Fruit fly (Drosophila melanogaster) whole organism, embryonic: ENCODE results near the gene sesB.

Experiments used
- ATbp ChIP-seq: fragments of 200-800 bp; sonication (Bioruptor generic); optimal IDR thresholded peaks from 2 replicates; lab custom pipeline; 2017; ENCODE audit warnings: missing biosample characterization, mild to moderate bottlenecking, missing genetic modification characterization, missing genetic modification reagents
- BtbVII ChIP-seq: fragments of 200-800 bp; sonication (Bioruptor generic); optimal IDR thresholded peaks from 3 replicates; lab custom pipeline; 2017; ENCODE audit warnings: missing biosample characterization, mild to moderate bottlenecking, missing genetic modification characterization
- CG11560 ChIP-seq: fragments of 200-800 bp; sonication (Bioruptor generic); IDR thresholded peaks from 3 replicates; pipeline ENCODE4 v1.3.6; 2022; ENCODE audit warnings: missing biosample characterization, missing genetic modification characterization
- CG11695 ChIP-seq: fragments of 200-800 bp; sonication (Bioruptor generic); IDR thresholded peaks from 3 replicates; pipeline ENCODE4 v1.3.6; 2022; ENCODE audit warnings: missing biosample characterization, missing genetic modification characterization
- CG12219 ChIP-seq: fragments of 200-800 bp; sonication (Bioruptor generic); optimal IDR thresholded peaks from 3 replicates; lab custom pipeline; 2018; ENCODE audit warnings: missing biosample characterization, mild to moderate bottlenecking, missing genetic modification characterization
- CG12391 ChIP-seq: fragments of 200-800 bp; sonication (Bioruptor generic); optimal IDR thresholded peaks from 3 replicates; lab custom pipeline; 2018; ENCODE audit warnings: missing biosample characterization, mild to moderate bottlenecking, missing genetic modification characterization, moderate library complexity
- CG13894 ChIP-seq: fragments of 200-800 bp; sonication (Bioruptor generic); optimal IDR thresholded peaks from 3 replicates; lab custom pipeline; 2018; ENCODE audit warnings: missing biosample characterization, mild to moderate bottlenecking, missing genetic modification characterization, moderate library complexity
- CG1647 ChIP-seq: fragments of 200-800 bp; sonication (Bioruptor generic); optimal IDR thresholded peaks from 3 replicates; lab custom pipeline; 2016; ENCODE audit warnings: missing biosample characterization, missing genetic modification characterization
- CG16863 ChIP-seq: fragments of 200-800 bp; sonication (Bioruptor generic); optimal IDR thresholded peaks from 3 replicates; lab custom pipeline; 2016; ENCODE audit warnings: missing biosample characterization, missing genetic modification characterization
- CG17385 ChIP-seq: fragments of 200-800 bp; sonication (Bioruptor generic); optimal IDR thresholded peaks from 3 replicates; lab custom pipeline; 2018; ENCODE audit warnings: missing biosample characterization, mild to moderate bottlenecking, missing genetic modification characterization
- CG1792 ChIP-seq: fragments of 200-800 bp; sonication (Bioruptor generic); optimal IDR thresholded peaks from 2 replicates; lab custom pipeline; 2016; ENCODE audit warnings: missing biosample characterization, missing genetic modification characterization
- CG31224 ChIP-seq: fragments of 200-800 bp; sonication (Bioruptor generic); IDR thresholded peaks from 2 replicates; pipeline ENCODE4 v1.3.6; 2022; ENCODE audit warnings: missing biosample characterization, missing genetic modification characterization
- CG32532 ChIP-seq: fragments of 200-800 bp; sonication (Bioruptor generic); IDR thresholded peaks from 2 replicates; pipeline ENCODE4 v1.3.6; 2022; ENCODE audit warnings: missing biosample characterization, missing genetic modification characterization
- CG3281 ChIP-seq: fragments of 200-800 bp; sonication (Bioruptor generic); optimal IDR thresholded peaks from 3 replicates; lab custom pipeline; 2017; ENCODE audit warnings: missing biosample characterization, mild to moderate bottlenecking, missing genetic modification characterization
- CG5180 ChIP-seq: fragments of 200-800 bp; sonication (Bioruptor generic); optimal IDR thresholded peaks from 3 replicates; lab custom pipeline; 2017; ENCODE audit warnings: missing biosample characterization, missing genetic modification characterization, mild to moderate bottlenecking, moderate library complexity, missing genetic modification reagents
- CG9797 ChIP-seq: fragments of 200-800 bp; sonication (Bioruptor generic); optimal IDR thresholded peaks from 3 replicates; lab custom pipeline; 2018; ENCODE audit warnings: missing biosample characterization, mild to moderate bottlenecking, missing genetic modification characterization
- Drgx ChIP-seq: fragments of 200-800 bp; sonication (Bioruptor generic); IDR thresholded peaks from 2 replicates; pipeline ENCODE4 v1.3.6; 2022; ENCODE audit warnings: missing biosample characterization, missing genetic modification characterization
- E2f1 ChIP-seq: fragments of 200-800 bp; sonication (Bioruptor generic); IDR thresholded peaks from 2 replicates; pipeline ENCODE4 v1.3.6; 2022; ENCODE audit warnings: missing biosample characterization, missing genetic modification characterization
- HLH3B ChIP-seq: fragments of 200-800 bp; sonication (Bioruptor generic); IDR thresholded peaks from 2 replicates; pipeline ENCODE4 v1.3.6; 2022; ENCODE audit warnings: missing biosample characterization, missing genetic modification characterization
- HLHmδ ChIP-seq: fragments of 200-800 bp; sonication (Bioruptor generic); optimal IDR thresholded peaks from 2 replicates; lab custom pipeline; 2018; ENCODE audit warnings: missing biosample characterization, mild to moderate bottlenecking, missing genetic modification characterization, moderate library complexity
- Hr51 ChIP-seq, 2 experiments: fragments of 200-800 bp; sonication (Bioruptor generic); optimal IDR thresholded peaks; 2 replicates in 1 of 2; 3 replicates in 1 of 2; lab custom pipeline; 2016 to 2018; ENCODE audit warnings: missing biosample characterization in 2 of 2, missing genetic modification characterization in 2 of 2, mild to moderate bottlenecking in 1 of 2, moderate library complexity in 1 of 2
- Hr78 ChIP-seq, 2 experiments: fragments of 200-800 bp in 1 of 2; fragments of >200 bp in 1 of 2; sonication (Bioruptor generic) in 1 of 2; optimal IDR thresholded peaks; 2 replicates each; lab custom pipeline; 2017 to 2019; ENCODE audit warnings: missing biosample characterization in 2 of 2, missing genetic modification characterization in 2 of 2, mild to moderate bottlenecking in 1 of 2, moderate library complexity in 1 of 2
- MESR4 ChIP-seq: fragments of 200-800 bp; sonication (Bioruptor generic); optimal IDR thresholded peaks from 2 replicates; lab custom pipeline; 2018; ENCODE audit warnings: missing biosample characterization, mild to moderate bottlenecking, missing genetic modification characterization, moderate library complexity
- Myb ChIP-seq: fragments of 200-800 bp; sonication (Bioruptor generic); optimal IDR thresholded peaks from 2 replicates; lab custom pipeline; 2016; ENCODE audit warnings: missing biosample characterization, missing genetic modification characterization
- NfI ChIP-seq: fragments of 200-800 bp; sonication (Bioruptor generic); optimal IDR thresholded peaks from 3 replicates; lab custom pipeline; 2018; ENCODE audit warnings: missing biosample characterization, mild to moderate bottlenecking, missing genetic modification characterization, moderate library complexity
- Oaz ChIP-seq: fragments of 200-800 bp; sonication (Bioruptor generic); IDR thresholded peaks from 2 replicates; pipeline ENCODE4 v1.3.6; 2022; ENCODE audit warnings: missing biosample characterization, missing genetic modification characterization
- Pdp1 ChIP-seq, 2 experiments: fragments of 200-800 bp; sonication (Bioruptor generic); optimal IDR thresholded peaks; 3 replicates each; lab custom pipeline; 2016; ENCODE audit warnings: missing biosample characterization in 2 of 2, missing genetic modification characterization in 2 of 2, mild to moderate bottlenecking in 1 of 2, moderate library complexity in 1 of 2
- Sin3A ChIP-seq: fragments of >200 bp; optimal IDR thresholded peaks from 2 replicates; lab custom pipeline; 2018
- bbx ChIP-seq: fragments of 200-800 bp; sonication (Bioruptor generic); IDR thresholded peaks from 2 replicates; pipeline ENCODE4 v1.3.6; 2022; ENCODE audit warnings: missing biosample characterization, missing genetic modification characterization; ENCODE audit not compliant: partially characterized antibody
- cg ChIP-seq: fragments of 200-800 bp; sonication (Bioruptor generic); optimal IDR thresholded peaks from 3 replicates; lab custom pipeline; 2019; ENCODE audit warnings: missing biosample characterization, mild to moderate bottlenecking, missing genetic modification characterization, moderate library complexity
- chm ChIP-seq: fragments of 200-800 bp; sonication (Bioruptor generic); IDR thresholded peaks from 2 replicates; pipeline ENCODE4 v1.3.6; 2022; ENCODE audit warnings: missing biosample characterization, missing genetic modification characterization
- dati ChIP-seq: fragments of 200-800 bp; sonication (Bioruptor generic); IDR thresholded peaks from 2 replicates; pipeline ENCODE4 v1.3.6; 2022; ENCODE audit warnings: missing biosample characterization, missing genetic modification characterization
- fru ChIP-seq: fragments of >200 bp; optimal IDR thresholded peaks from 2 replicates; lab custom pipeline; 2017
- hbn ChIP-seq: fragments of 200-800 bp; sonication (Bioruptor generic); IDR thresholded peaks from 2 replicates; pipeline ENCODE4 v1.3.6; 2022; ENCODE audit warnings: missing biosample characterization, missing genetic modification characterization; ENCODE audit not compliant: partially characterized antibody
- klu ChIP-seq: fragments of 200-800 bp; sonication (Bioruptor generic); IDR thresholded peaks from 2 replicates; pipeline ENCODE4 v1.3.6; 2022; ENCODE audit warnings: missing biosample characterization, missing genetic modification characterization
- luna ChIP-seq: fragments of 200-800 bp; sonication (Bioruptor generic); optimal IDR thresholded peaks from 2 replicates; lab custom pipeline; 2016; ENCODE audit warnings: missing biosample characterization, missing genetic modification characterization
- mirr ChIP-seq: fragments of 200-800 bp; sonication (Bioruptor generic); optimal IDR thresholded peaks from 3 replicates; lab custom pipeline; 2018; ENCODE audit warnings: missing biosample characterization, mild to moderate bottlenecking, missing genetic modification characterization
- oc ChIP-seq: fragments of 200-800 bp; sonication (Bioruptor generic); optimal IDR thresholded peaks from 2 replicates; lab custom pipeline; 2018; ENCODE audit warnings: missing biosample characterization, mild to moderate bottlenecking, missing genetic modification characterization, moderate library complexity
- org-1 ChIP-seq: fragments of 200-800 bp; sonication (Bioruptor generic); optimal IDR thresholded peaks from 2 replicates; lab custom pipeline; 2017; ENCODE audit warnings: missing biosample characterization, missing genetic modification characterization
- pan ChIP-seq, 4 experiments: fragments of >200 bp in 3 of 4; fragments of 200-800 bp in 1 of 4; sonication (Bioruptor generic) in 1 of 4; optimal IDR thresholded peaks in 3 of 4; IDR thresholded peaks in 1 of 4; 2 replicates each; pipeline versions ENCODE4 v1.3.6 to Lab custom; 2017 to 2022; ENCODE audit warnings: missing biosample characterization in 2 of 4, missing genetic modification characterization in 2 of 4, mixed read lengths in 1 of 4
- repo ChIP-seq: fragments of 200-800 bp; sonication (Bioruptor generic); optimal IDR thresholded peaks from 2 replicates; lab custom pipeline; 2016; ENCODE audit warnings: missing biosample characterization, missing genetic modification characterization
- row ChIP-seq: fragments of 200-800 bp; sonication (Bioruptor generic); IDR thresholded peaks from 3 replicates; pipeline ENCODE4 v1.3.6; 2022; ENCODE audit warnings: missing biosample characterization, missing genetic modification characterization
- salm ChIP-seq: fragments of 200-800 bp; sonication (Bioruptor generic); optimal IDR thresholded peaks from 2 replicates; lab custom pipeline; 2018; ENCODE audit warnings: missing biosample characterization, mild to moderate bottlenecking, missing genetic modification characterization
- sens ChIP-seq: fragments of 200-800 bp; sonication (Bioruptor generic); peaks from one replicate; lab custom pipeline; 2016; ENCODE audit warnings: missing biosample characterization, missing genetic modification characterization
- slbo ChIP-seq: fragments of 200-800 bp; sonication (Bioruptor generic); IDR thresholded peaks from 2 replicates; pipeline ENCODE4 v1.3.6; 2022; ENCODE audit warnings: missing biosample characterization, missing genetic modification characterization
- stc ChIP-seq: fragments of 200-800 bp; sonication (Bioruptor generic); IDR thresholded peaks from 2 replicates; pipeline ENCODE4 v1.3.6; 2022; ENCODE audit warnings: missing biosample characterization, missing genetic modification characterization
- tll ChIP-seq, 2 experiments: fragments of 200-800 bp in 1 of 2; fragments of >200 bp in 1 of 2; sonication (Bioruptor generic) in 1 of 2; optimal IDR thresholded peaks; 2 replicates each; lab custom pipeline; 2017 to 2019; ENCODE audit warnings: missing biosample characterization in 2 of 2, missing genetic modification characterization in 2 of 2, mild to moderate bottlenecking in 1 of 2, moderate library complexity in 1 of 2
- twi ChIP-seq: fragments of 200-800 bp; optimal IDR thresholded peaks from 2 replicates; lab custom pipeline; 2019; ENCODE audit warnings: missing biosample characterization, mild to moderate bottlenecking, missing genetic modification characterization, moderate library complexity
- vfl ChIP-seq: fragments of 200-800 bp; sonication (Bioruptor generic); optimal IDR thresholded peaks from 2 replicates; lab custom pipeline; 2016; ENCODE audit warnings: missing biosample characterization, missing genetic modification characterization
- zen2 ChIP-seq: fragments of 200-800 bp; sonication (Bioruptor generic); IDR thresholded peaks from 3 replicates; pipeline ENCODE4 v1.3.6; 2022; ENCODE audit warnings: missing biosample characterization, missing genetic modification characterization; ENCODE audit not compliant: partially characterized antibody

Gene sesB

DNA sequence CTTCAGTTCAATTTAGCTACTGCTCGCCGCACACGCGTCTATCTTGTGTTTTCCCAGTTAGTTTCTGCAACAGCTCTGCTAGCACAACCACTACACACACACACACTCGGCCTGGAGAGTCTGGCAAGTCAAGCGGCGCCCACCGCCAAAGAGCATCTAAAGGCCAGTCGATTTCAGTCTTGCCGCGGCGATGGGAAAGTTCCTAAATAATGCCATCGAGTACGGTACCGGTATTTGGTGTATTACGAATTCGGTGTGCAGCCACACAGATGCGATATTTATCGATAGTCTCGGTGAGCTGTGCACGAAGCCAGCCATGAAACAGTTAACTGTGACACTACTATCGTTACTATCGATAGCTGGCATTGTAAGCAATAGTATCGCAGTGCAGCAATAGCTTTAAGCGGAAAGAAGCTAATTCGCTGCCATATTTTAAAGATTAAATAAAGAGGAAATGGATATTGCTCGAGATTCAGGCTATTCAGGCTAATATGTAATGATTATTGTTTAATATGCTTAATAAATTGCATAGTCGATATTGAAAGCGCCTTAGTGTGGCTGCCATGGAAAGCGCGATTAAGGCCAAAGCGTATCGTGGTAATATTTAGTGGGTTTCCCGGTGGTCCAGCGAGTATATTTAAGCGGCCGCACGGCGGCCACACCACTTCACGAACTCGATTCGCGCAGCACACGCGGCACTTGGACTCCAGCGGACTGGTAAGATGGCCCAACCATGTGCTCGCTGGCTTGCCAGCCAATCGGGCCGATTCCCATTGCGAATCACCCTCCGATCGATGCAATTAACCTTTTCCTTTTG, 41.8 kb downstream of the sesB start, which contains the start of gene stx (continued):
- peak; percentile 5 for TF ChIP-seq org-1 (GFP tag; lab: Kevin White, UChicago)
- peak; percentile 8 for TF ChIP-seq CG3281
- peak; percentile 30 for TF ChIP-seq CG1792 (GFP tag; lab: Kevin White, UChicago)
- peak in 1 of 2 experiments; percentile 0 for TF ChIP-seq Hr51 (GFP tag; optimal IDR thresholded peaks at IDR 0.05; lab: Kevin White, UChicago)
- TF ChIP-seq CG12219 (GFP tag; lab: Kevin White, UChicago), result peak; percentile 9
- peak; percentile 13 for TF ChIP-seq CG12391 (tag; lab: Kevin White, UChicago)
- no peak for TF ChIP-seq dati
- peak; percentile 47 for TF ChIP-seq CG17385
- peak; percentile 64 for TF ChIP-seq sens (GFP tag; lab: Kevin White, UChicago)
- TF ChIP-seq slbo (GFP tag; lab: Robert Waterston, UW), result peak; percentile 58
- TF ChIP-seq CG11695 (GFP tag; lab: Robert Waterston, UW), result 0 out of 3 replicates have a peak, but pooled peaks have one; percentile 28
- TF ChIP-seq mirr, result peak; percentile 27
- no peak for TF ChIP-seq pan (optimal IDR thresholded peaks at IDR 0.05; lab: Kevin White, UChicago)
- peak in 1 of 2 experiments; percentile 44 for TF ChIP-seq pan (GFP tag; optimal IDR thresholded peaks at IDR 0.05 in 1 of 2, IDR thresholded peaks at IDR 0.05 in 1 of 2)
- peak; percentile 91 for TF ChIP-seq HLHmδ (GFP tag; lab: Kevin White, UChicago)
- TF ChIP-seq Drgx, result peak; percentile 5; the same call in 1 of the 2 replicates
- no peak for TF ChIP-seq salm
- TF ChIP-seq luna (GFP tag; lab: Kevin White, UChicago), result no peak
- no peak for TF ChIP-seq Pdp1 (GFP tag; optimal IDR thresholded peaks at IDR 0.05; lab: Kevin White, UChicago)
- no peak for TF ChIP-seq Oaz
- TF ChIP-seq zen2 (GFP tag; lab: Robert Waterston, UW), result peak; percentile 83
- TF ChIP-seq CG32532 (GFP tag; lab: Robert Waterston, UW), result peak; percentile 66
- TF ChIP-seq HLH3B (GFP tag; lab: Robert Waterston, UW), result 0 out of 2 replicates have a peak, but pooled peaks have one; percentile 25
- no peak for TF ChIP-seq tll (GFP tag; optimal IDR thresholded peaks at IDR 0.05; lab: Kevin White, UChicago)
- peak; percentile 82 for TF ChIP-seq chm
- no peak for TF ChIP-seq klu (GFP tag; lab: Robert Waterston, UW)
- TF ChIP-seq Myb (GFP tag; lab: Kevin White, UChicago), result peak; percentile 35
- peak; percentile 22 for TF ChIP-seq CG13894 (tag; lab: Kevin White, UChicago)
- TF ChIP-seq cg (GFP tag; lab: Kevin White, UChicago), result no peak
- TF ChIP-seq CG31224 (GFP tag; lab: Robert Waterston, UW), result 0 out of 2 replicates have a peak, but pooled peaks have one; percentile 16
- TF ChIP-seq CG1647, result no peak
- peak; percentile 69 for TF ChIP-seq row (GFP tag; lab: Robert Waterston, UW)
- TF ChIP-seq fru (lab: Kevin White, UChicago), result no peak
- TF ChIP-seq MESR4 (GFP tag; lab: Kevin White, UChicago), result peak; percentile 85
- peak; percentile 0 for TF ChIP-seq CG5180
- no peak for TF ChIP-seq CG16863 (GFP tag; lab: Kevin White, UChicago)
- TF ChIP-seq twi (tag; lab: Kevin White, UChicago), result no peak

- TF ChIP-seq CG11560 (tag; lab: Robert Waterston, UW) (no peak), Hr78 (GFP tag; optimal IDR thresholded peaks at IDR 0.05; lab: Kevin White, UChicago) (no peak), CG13894 (tag; lab: Kevin White, UChicago) (no peak), ATbp (no peak), NfI (GFP tag; lab: Kevin White, UChicago) (no peak), E2f1 (no peak), stc (GFP tag; lab: Robert Waterston, UW) (no peak), hbn (GFP tag; lab: Robert Waterston, UW) (no peak), bbx (GFP tag; lab: Robert Waterston, UW) (no peak), vfl (GFP tag; lab: Kevin White, UChicago) (no peak), CG9797 (GFP tag; lab: Kevin White, UChicago) (no peak), BtbVII (GFP tag; lab: Kevin White, UChicago) (no peak), Sin3A (no peak), repo (GFP tag; lab: Kevin White, UChicago) (no peak), oc (tag; lab: Kevin White, UChicago) (peak; percentile 62)
Measured at dm6 chrX:10744315-10744767, 42.4 kb downstream of the sesB start, which contains the start of gene ras. Gene ras (plus strand): TSS chrX:10744502.
